Fruit fly (Drosophila melanogaster) whole organism, embryonic: ENCODE data around the gene CG33286.
A peak's percentile ranks its signal among the peaks of the same experiment; 100 is the strongest.

ENCODE experiments used
- Abd-B ChIP-seq: fragments of 200-800 bp; sonication (Bioruptor generic); optimal IDR thresholded peaks from 2 replicates; lab custom pipeline; 2018; ENCODE audit warnings: missing biosample characterization, mild to moderate bottlenecking, missing genetic modification characterization, moderate library complexity
- Asciz ChIP-seq: fragments of 200-800 bp; sonication (Bioruptor generic); optimal IDR thresholded peaks from 2 replicates; lab custom pipeline; 2017; ENCODE audit warnings: missing biosample characterization, mild to moderate bottlenecking, missing genetic modification characterization, missing genetic modification reagents
- Atf3 ChIP-seq: fragments of 200-800 bp; sonication (Bioruptor generic); optimal IDR thresholded peaks from 3 replicates; lab custom pipeline; 2016; ENCODE audit warnings: missing biosample characterization, missing genetic modification characterization
- Blimp-1 ChIP-seq: fragments of 200-800 bp; sonication (Bioruptor generic); optimal IDR thresholded peaks from 3 replicates; lab custom pipeline; 2018; ENCODE audit warnings: missing biosample characterization, missing genetic modification characterization, mild to moderate bottlenecking, moderate library complexity, missing genetic modification reagents
- CG10209 ChIP-seq: fragments of 200-800 bp; sonication (Bioruptor generic); optimal IDR thresholded peaks from 3 replicates; lab custom pipeline; 2017; ENCODE audit warnings: missing biosample characterization, mild to moderate bottlenecking, missing genetic modification characterization, missing genetic modification reagents
- CG10274 ChIP-seq: fragments of 200-800 bp; sonication (Bioruptor generic); optimal IDR thresholded peaks from 3 replicates; lab custom pipeline; 2017; ENCODE audit warnings: missing biosample characterization, mild to moderate bottlenecking, missing genetic modification characterization
- CG12391 ChIP-seq: fragments of 200-800 bp; sonication (Bioruptor generic); optimal IDR thresholded peaks from 3 replicates; lab custom pipeline; 2018; ENCODE audit warnings: missing biosample characterization, mild to moderate bottlenecking, missing genetic modification characterization, moderate library complexity
- CG15269 ChIP-seq: fragments of 200-800 bp; sonication (Bioruptor generic); optimal IDR thresholded peaks from 2 replicates; lab custom pipeline; 2018; ENCODE audit warnings: missing biosample characterization, mild to moderate bottlenecking, missing genetic modification characterization, moderate library complexity
- CG15514 ChIP-seq: fragments of 200-800 bp; sonication (Bioruptor generic); optimal IDR thresholded peaks from 3 replicates; lab custom pipeline; 2017; ENCODE audit warnings: missing biosample characterization, missing genetic modification characterization, mild to moderate bottlenecking, moderate library complexity, missing genetic modification reagents
- CG16813 ChIP-seq: fragments of 200-800 bp; sonication (Bioruptor generic); IDR thresholded peaks from 3 replicates; pipeline ENCODE4 v1.3.6; 2022; ENCODE audit warnings: missing biosample characterization, missing genetic modification characterization; ENCODE audit not compliant: partially characterized antibody
- CG17829 ChIP-seq: fragments of 200-800 bp; optimal IDR thresholded peaks from 2 replicates; lab custom pipeline; 2019; ENCODE audit warnings: missing biosample characterization, mild to moderate bottlenecking, missing genetic modification characterization, moderate library complexity
- CG18476 ChIP-seq: fragments of 200-800 bp; sonication (Bioruptor generic); optimal IDR thresholded peaks from 2 replicates; lab custom pipeline; 2016; ENCODE audit warnings: missing biosample characterization, mild to moderate bottlenecking, missing genetic modification characterization
- CG2678 ChIP-seq: fragments of 200-800 bp; sonication (Bioruptor generic); optimal IDR thresholded peaks from 3 replicates; lab custom pipeline; 2019; ENCODE audit warnings: missing biosample characterization, mild to moderate bottlenecking, missing genetic modification characterization, moderate library complexity
- CG2875 ChIP-seq: fragments of 200-800 bp; sonication (Bioruptor generic); optimal IDR thresholded peaks from 2 replicates; lab custom pipeline; 2017; ENCODE audit warnings: missing biosample characterization, mild to moderate bottlenecking, missing genetic modification characterization, missing genetic modification reagents
- CG30020 ChIP-seq: fragments of 200-800 bp; optimal IDR thresholded peaks from 2 replicates; lab custom pipeline; 2019; ENCODE audit warnings: missing biosample characterization, mild to moderate bottlenecking, missing genetic modification characterization, moderate library complexity
- CG30403 ChIP-seq: fragments of 200-800 bp; sonication (Bioruptor generic); optimal IDR thresholded peaks from 3 replicates; lab custom pipeline; 2016; ENCODE audit warnings: missing biosample characterization, missing genetic modification characterization
- CG3407 ChIP-seq: fragments of 200-800 bp; sonication (Bioruptor generic); optimal IDR thresholded peaks from 2 replicates; lab custom pipeline; 2018; ENCODE audit warnings: missing biosample characterization, mild to moderate bottlenecking, missing genetic modification characterization
- CG3995 ChIP-seq: fragments of 200-800 bp; sonication (Bioruptor generic); optimal IDR thresholded peaks from 3 replicates; lab custom pipeline; 2016; ENCODE audit warnings: missing biosample characterization, missing genetic modification characterization
- CG43689 ChIP-seq: fragments of 200-800 bp; sonication (Bioruptor generic); IDR thresholded peaks from 2 replicates; pipeline ENCODE4 v1.3.6; 2022; ENCODE audit warnings: missing biosample characterization, missing genetic modification characterization
- CG4424 ChIP-seq: fragments of 200-800 bp; sonication (Bioruptor generic); optimal IDR thresholded peaks from 3 replicates; lab custom pipeline; 2016; ENCODE audit warnings: missing biosample characterization, missing genetic modification characterization
- CG6254 ChIP-seq: fragments of 200-800 bp; sonication (Bioruptor generic); optimal IDR thresholded peaks from 3 replicates; lab custom pipeline; 2017; ENCODE audit warnings: mild to moderate bottlenecking, missing biosample characterization, missing genetic modification reagents, missing genetic modification characterization
- CG6689 ChIP-seq: fragments of 200-800 bp; sonication (Bioruptor generic); IDR thresholded peaks from 2 replicates; pipeline ENCODE4 v1.3.6; 2022; ENCODE audit warnings: missing biosample characterization, missing genetic modification characterization
- CG7839 ChIP-seq: fragments of 200-800 bp; sonication (Bioruptor generic); optimal IDR thresholded peaks from 3 replicates; lab custom pipeline; 2018; ENCODE audit warnings: missing biosample characterization, mild to moderate bottlenecking, missing genetic modification characterization, moderate library complexity
- CG8388 ChIP-seq: fragments of 200-800 bp; sonication (Bioruptor generic); optimal IDR thresholded peaks from 2 replicates; lab custom pipeline; 2019; ENCODE audit warnings: missing biosample characterization, mild to moderate bottlenecking, missing genetic modification characterization, moderate library complexity
- D ChIP-seq, 2 experiments: fragments of 200-800 bp in 1 of 2; fragments of >200 bp in 1 of 2; sonication (Bioruptor generic) in 1 of 2; optimal IDR thresholded peaks; 2 replicates in 1 of 2; 3 replicates in 1 of 2; lab custom pipeline; 2017; ENCODE audit warnings: mild to moderate bottlenecking in 1 of 2, missing biosample characterization in 1 of 2, missing genetic modification characterization in 1 of 2, missing genetic modification reagents in 1 of 2
- Dip3 ChIP-seq: fragments of 200-800 bp; sonication (Bioruptor generic); optimal IDR thresholded peaks from 3 replicates; lab custom pipeline; 2016; ENCODE audit warnings: missing biosample characterization, missing genetic modification characterization
- Eip74EF ChIP-seq, 2 experiments: fragments of 200-800 bp in 1 of 2; fragments of >200 bp in 1 of 2; sonication (Bioruptor generic) in 1 of 2; optimal IDR thresholded peaks; 2 replicates each; lab custom pipeline; 2017 to 2019; ENCODE audit warnings: missing biosample characterization in 2 of 2, missing genetic modification characterization in 2 of 2, mild to moderate bottlenecking in 1 of 2, moderate library complexity in 1 of 2
- Hr3 ChIP-seq: fragments of 200-800 bp; sonication (Bioruptor generic); optimal IDR thresholded peaks from 3 replicates; lab custom pipeline; 2016; ENCODE audit warnings: missing biosample characterization, missing genetic modification characterization
- Mrtf ChIP-seq: fragments of 200-800 bp; sonication (Bioruptor generic); IDR thresholded peaks from 3 replicates; pipeline ENCODE4 v1.3.6; 2022; ENCODE audit warnings: missing biosample characterization, missing genetic modification characterization
- PHDP ChIP-seq: fragments of 200-800 bp; sonication (Bioruptor generic); optimal IDR thresholded peaks from 3 replicates; lab custom pipeline; 2018; ENCODE audit warnings: missing biosample characterization, mild to moderate bottlenecking, missing genetic modification characterization, moderate library complexity
- Sox100B ChIP-seq: fragments of 200-800 bp; sonication (Bioruptor generic); optimal IDR thresholded peaks from 3 replicates; lab custom pipeline; 2018; ENCODE audit warnings: missing biosample characterization, mild to moderate bottlenecking, missing genetic modification characterization
- abd-A ChIP-seq: fragments of 200-800 bp; sonication (Bioruptor generic); optimal IDR thresholded peaks from 3 replicates; lab custom pipeline; 2019; ENCODE audit warnings: missing biosample characterization, mild to moderate bottlenecking, missing genetic modification characterization, moderate library complexity
- bsh ChIP-seq, 2 experiments: fragments of 200-800 bp; sonication (Bioruptor generic); optimal IDR thresholded peaks; 2 replicates each; lab custom pipeline; 2017 to 2018; ENCODE audit warnings: mild to moderate bottlenecking in 2 of 2, missing biosample characterization in 2 of 2, missing genetic modification characterization in 2 of 2, moderate library complexity in 1 of 2
- dmrt99B ChIP-seq: fragments of 200-800 bp; sonication (Bioruptor generic); optimal IDR thresholded peaks from 2 replicates; lab custom pipeline; 2018; ENCODE audit warnings: missing biosample characterization, mild to moderate bottlenecking, missing genetic modification characterization, moderate library complexity
- fd96Cb ChIP-seq: fragments of 200-800 bp; sonication (Bioruptor generic); optimal IDR thresholded peaks from 2 replicates; lab custom pipeline; 2018; ENCODE audit warnings: missing biosample characterization, mild to moderate bottlenecking, missing genetic modification characterization, moderate library complexity
- gcm ChIP-seq: fragments of 200-800 bp; sonication (Bioruptor generic); optimal IDR thresholded peaks from 2 replicates; lab custom pipeline; 2019; ENCODE audit warnings: missing biosample characterization, mild to moderate bottlenecking, missing genetic modification characterization, moderate library complexity
- gt ChIP-seq: fragments of 200-800 bp; sonication (Bioruptor generic); IDR thresholded peaks from 2 replicates; pipeline ENCODE4 v1.3.6; 2022; ENCODE audit warnings: missing biosample characterization, missing genetic modification characterization
- h ChIP-seq: fragments of >200 bp; optimal IDR thresholded peaks from 2 replicates; lab custom pipeline; 2017
- hth ChIP-seq: fragments of >200 bp; optimal IDR thresholded peaks from 2 replicates; lab custom pipeline; 2017; ENCODE audit warnings: inconsistent platforms
- kah ChIP-seq: fragments of 200-800 bp; sonication (Bioruptor generic); optimal IDR thresholded peaks from 2 replicates; lab custom pipeline; 2018; ENCODE audit warnings: missing biosample characterization, mild to moderate bottlenecking, missing genetic modification characterization
- lola ChIP-seq, 3 experiments: fragments of >200 bp in 2 of 3; fragments of 200-800 bp in 1 of 3; sonication (Bioruptor generic) in 1 of 3; optimal IDR thresholded peaks; 2 replicates each; lab custom pipeline; 2017 to 2019; ENCODE audit warnings: missing biosample characterization in 3 of 3, missing genetic modification characterization in 3 of 3, mild to moderate bottlenecking in 1 of 3, moderate library complexity in 1 of 3
- mirr ChIP-seq: fragments of 200-800 bp; sonication (Bioruptor generic); optimal IDR thresholded peaks from 3 replicates; lab custom pipeline; 2018; ENCODE audit warnings: missing biosample characterization, mild to moderate bottlenecking, missing genetic modification characterization
- mld ChIP-seq: fragments of 200-800 bp; sonication (Bioruptor generic); IDR thresholded peaks from 3 replicates; pipeline ENCODE4 v1.3.6; 2022; ENCODE audit warnings: missing biosample characterization, missing genetic modification characterization; ENCODE audit not compliant: partially characterized antibody
- phol ChIP-seq: fragments of 200-800 bp; sonication (Bioruptor generic); optimal IDR thresholded peaks from 3 replicates; lab custom pipeline; 2018; ENCODE audit warnings: missing biosample characterization, mild to moderate bottlenecking, missing genetic modification characterization, moderate library complexity
- salm ChIP-seq: fragments of 200-800 bp; sonication (Bioruptor generic); optimal IDR thresholded peaks from 2 replicates; lab custom pipeline; 2018; ENCODE audit warnings: missing biosample characterization, mild to moderate bottlenecking, missing genetic modification characterization
- sob ChIP-seq: fragments of 200-800 bp; sonication (Bioruptor generic); IDR thresholded peaks from 2 replicates; pipeline ENCODE4 v1.3.6; 2022; ENCODE audit warnings: missing biosample characterization, missing genetic modification characterization
- unpg ChIP-seq: fragments of 200-800 bp; sonication (Bioruptor generic); optimal IDR thresholded peaks from 3 replicates; lab custom pipeline; 2018; ENCODE audit warnings: missing biosample characterization, mild to moderate bottlenecking, missing genetic modification characterization, moderate library complexity

CG33286 gene

DNA sequence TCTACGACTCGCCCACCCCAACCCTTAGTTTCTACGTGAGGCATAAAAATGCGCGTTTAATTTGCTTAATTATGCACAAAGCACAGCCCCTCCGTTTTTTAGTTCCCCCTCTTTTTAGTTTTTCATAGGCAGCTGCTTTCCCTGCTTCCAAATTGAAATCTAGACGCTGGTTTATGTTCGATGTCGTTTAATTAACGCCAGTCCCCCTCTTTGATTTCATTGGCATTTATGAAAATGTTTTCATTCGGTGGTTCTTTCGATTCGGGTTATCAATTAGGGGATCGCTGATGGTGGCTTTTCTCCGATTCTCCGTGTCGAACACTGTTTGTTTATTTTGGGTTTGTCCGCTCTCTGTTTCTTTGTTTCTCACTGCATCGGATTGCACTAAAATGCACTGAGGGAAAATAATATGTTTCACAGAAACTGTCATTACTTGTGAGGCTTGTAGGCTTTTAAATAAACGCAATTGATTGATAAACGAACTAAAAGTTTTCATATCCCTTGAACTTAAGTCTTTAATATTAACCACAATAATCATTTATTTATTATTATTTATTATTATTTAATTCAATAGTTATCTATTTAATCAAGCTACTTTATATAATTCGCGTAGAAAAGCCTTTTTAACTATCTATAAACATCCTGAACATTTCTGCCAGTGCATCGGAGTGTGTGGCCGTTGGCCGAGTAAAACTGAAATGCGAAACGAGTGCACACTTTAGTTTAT, 44.3 kb downstream of the CG33286 start (continued):
- no peak for TF ChIP-seq CG3995 (GFP tag; lab: Kevin White, UChicago)
- TF ChIP-seq mld, result no peak
- peak; percentile 58 for TF ChIP-seq CG3407 (GFP tag; lab: Kevin White, UChicago)
- TF ChIP-seq salm, result no peak
- TF ChIP-seq phol (tag; lab: Kevin White, UChicago), result peak; percentile 82
- TF ChIP-seq sob (GFP tag; lab: Robert Waterston, UW), result no peak
- peak; percentile 27 for TF ChIP-seq kah (GFP tag; lab: Kevin White, UChicago)
- TF ChIP-seq CG10209 (GFP tag; lab: Kevin White, UChicago), result peak; percentile 47
- TF ChIP-seq CG8388, result peak; percentile 75
- TF ChIP-seq Hr3 (GFP tag; lab: Kevin White, UChicago), result peak; percentile 31
- TF ChIP-seq gt (GFP tag; lab: Robert Waterston, UW), result no peak
- peak; percentile 36 to 79 for TF ChIP-seq bsh (GFP tag; optimal IDR thresholded peaks at IDR 0.05; lab: Kevin White, UChicago)
- TF ChIP-seq hth (lab: Kevin White, UChicago), result no peak
- no peak for TF ChIP-seq D (optimal IDR thresholded peaks at IDR 0.05; lab: Kevin White, UChicago)
- peak; percentile 71 for TF ChIP-seq D (GFP tag; optimal IDR thresholded peaks at IDR 0.05; lab: Kevin White, UChicago)
- peak; percentile 53 for TF ChIP-seq CG7839 (tag; lab: Kevin White, UChicago)
- TF ChIP-seq CG30020, result no peak
- TF ChIP-seq Dip3 (GFP tag; lab: Kevin White, UChicago), result no peak
- TF ChIP-seq gcm (GFP tag; lab: Kevin White, UChicago), result peak; percentile 54
- TF ChIP-seq Sox100B (GFP tag; lab: Kevin White, UChicago), result peak; percentile 62
- no peak for TF ChIP-seq CG43689 (GFP tag; lab: Robert Waterston, UW)
- peak; percentile 18; the same call in 1 of the 2 replicates for TF ChIP-seq CG6689 (GFP tag; lab: Robert Waterston, UW)
- no peak for TF ChIP-seq Mrtf (GFP tag; lab: Robert Waterston, UW)
- TF ChIP-seq CG2875, result peak; percentile 36
- TF ChIP-seq CG10274 (GFP tag; lab: Kevin White, UChicago), result no peak
- TF ChIP-seq CG12391 (tag; lab: Kevin White, UChicago), result peak; percentile 68
- TF ChIP-seq CG4424 (GFP tag; lab: Kevin White, UChicago), result peak; percentile 39
- no peak for TF ChIP-seq CG15514 (GFP tag; lab: Kevin White, UChicago)
- TF ChIP-seq PHDP (tag; lab: Kevin White, UChicago), result peak; percentile 43
- peak; percentile 67 for TF ChIP-seq dmrt99B
- peak; percentile 74 for TF ChIP-seq Blimp-1 (GFP tag; lab: Kevin White, UChicago)
- TF ChIP-seq unpg (GFP tag; lab: Kevin White, UChicago), result peak; percentile 61
- no peak for TF ChIP-seq h (lab: Kevin White, UChicago)
- TF ChIP-seq mirr (GFP tag; lab: Kevin White, UChicago), result no peak
- peak; percentile 64 for TF ChIP-seq CG2678 (tag; lab: Kevin White, UChicago)
- TF ChIP-seq Eip74EF (GFP tag; optimal IDR thresholded peaks at IDR 0.05; lab: Kevin White, UChicago), result peak in 1 of 2 experiments; percentile 23
- TF ChIP-seq lola (GFP tag; optimal IDR thresholded peaks at IDR 0.05; lab: Kevin White, UChicago), result peak in 1 of 3 experiments; percentile 76
- TF ChIP-seq CG18476 (GFP tag; lab: Kevin White, UChicago), result no peak
- peak; percentile 62 for TF ChIP-seq CG17829 (tag; lab: Kevin White, UChicago)
- peak; percentile 57 for TF ChIP-seq Asciz (GFP tag; lab: Kevin White, UChicago)
- peak; percentile 58 for TF ChIP-seq CG6254 (GFP tag; lab: Kevin White, UChicago)
- TF ChIP-seq fd96Cb (tag; lab: Kevin White, UChicago), result peak; percentile 61
- peak; percentile 41 for TF ChIP-seq abd-A (tag; lab: Kevin White, UChicago)
- TF ChIP-seq CG30403, result peak; percentile 21
- no peak for TF ChIP-seq CG16813 (GFP tag; lab: Robert Waterston, UW)
- TF ChIP-seq Atf3 (GFP tag; lab: Kevin White, UChicago), result no peak
- TF ChIP-seq CG15269, result peak; percentile 12
- TF ChIP-seq Abd-B, result peak; percentile 48
